Worm (Caenorhabditis elegans): ENCODE results near the gene M01F1.9.

- TF ChIP-seq aly-1 (tag; optimal IDR thresholded peaks at IDR 0.05) (no peak), ama-1 (optimal IDR thresholded peaks at IDR 0.05) (no peak), pes-1 (GFP tag; IDR thresholded peaks at IDR 0.05) (no peak), sea-1 (GFP tag; conservative IDR thresholded peaks at IDR 0.05) (no peak), ceh-36 (tag; optimal IDR thresholded peaks at IDR 0.05) (no peak)
Observed at ce11 chrIII:3543071-3543470, 44.2 kb upstream of the M01F1.9 start.
